Worm (Caenorhabditis elegans) whole organism, late embryonic: ENCODE data around the gene C01G12.9.
A peak's percentile ranks its signal among the peaks of the same experiment; 100 is the strongest.

Experiments used
- C08G9.2 ChIP-seq: sonication (generic microtip); optimal IDR thresholded peaks from 2 replicates; lab custom pipeline; 2016; ENCODE audit warnings: mild to moderate bottlenecking, missing genetic modification characterization, moderate library complexity, missing compliant biosample characterization
- K02D7.2 ChIP-seq: sonication (generic microtip); optimal IDR thresholded peaks from 2 replicates; lab custom pipeline; 2017; ENCODE audit warnings: mild to moderate bottlenecking, missing genetic modification characterization, missing compliant biosample characterization
- T23F11.4 ChIP-seq: fragments of 200-800 bp; sonication (Bioruptor generic); optimal IDR thresholded peaks from 2 replicates; lab custom pipeline; 2018; ENCODE audit warnings: mild to moderate bottlenecking, missing genetic modification characterization, missing compliant biosample characterization
- Y22D7AL.16 ChIP-seq: sonication (generic microtip); optimal IDR thresholded peaks from 2 replicates; lab custom pipeline; 2016; ENCODE audit warnings: missing genetic modification characterization, missing compliant biosample characterization
- ceh-14 ChIP-seq: sonication (generic microtip); optimal IDR thresholded peaks from 2 replicates; lab custom pipeline; 2016; ENCODE audit warnings: missing genotype, missing genetic modification characterization, missing compliant biosample characterization
- ceh-18 ChIP-seq: sonication (generic microtip); optimal IDR thresholded peaks from 2 replicates; lab custom pipeline; 2016; ENCODE audit warnings: missing genetic modification characterization, missing compliant biosample characterization
- ceh-19 ChIP-seq: fragments of 200-800 bp; sonication (Bioruptor generic); optimal IDR thresholded peaks from 2 replicates; lab custom pipeline; 2018; ENCODE audit warnings: mild to moderate bottlenecking, missing genetic modification characterization, missing compliant biosample characterization
- ceh-2 ChIP-seq: sonication (generic microtip); optimal IDR thresholded peaks from 2 replicates; lab custom pipeline; 2016; ENCODE audit warnings: missing genotype, missing genetic modification characterization, missing compliant biosample characterization
- ceh-24 ChIP-seq: sonication (generic microtip); optimal IDR thresholded peaks from 2 replicates; lab custom pipeline; 2016; ENCODE audit warnings: mild to moderate bottlenecking, missing genetic modification characterization, missing compliant biosample characterization
- ceh-31 ChIP-seq: sonication (generic microtip); optimal IDR thresholded peaks from 2 replicates; lab custom pipeline; 2016; ENCODE audit warnings: missing genetic modification characterization, missing compliant biosample characterization
- ceh-48 ChIP-seq: sonication (generic microtip); optimal IDR thresholded peaks from 2 replicates; lab custom pipeline; 2016; ENCODE audit warnings: missing genetic modification characterization, inconsistent platforms, missing compliant biosample characterization
- ceh-9 ChIP-seq: sonication (generic microtip); optimal IDR thresholded peaks from 2 replicates; lab custom pipeline; 2016; ENCODE audit warnings: mild to moderate bottlenecking, missing genetic modification characterization, inconsistent platforms, missing compliant biosample characterization
- che-1 ChIP-seq: sonication (generic microtip); optimal IDR thresholded peaks from 2 replicates; lab custom pipeline; 2016; ENCODE audit warnings: mild to moderate bottlenecking, missing genetic modification characterization, missing compliant biosample characterization
- dve-1 ChIP-seq: sonication (generic microtip); optimal IDR thresholded peaks from 2 replicates; lab custom pipeline; 2017; ENCODE audit warnings: antibody characterized with exemption, mild to moderate bottlenecking, missing genetic modification characterization, missing compliant biosample characterization
- elt-2 ChIP-seq: sonication (generic microtip); optimal IDR thresholded peaks from 2 replicates; lab custom pipeline; 2016; ENCODE audit warnings: missing genetic modification reagents, missing genetic modification characterization, missing compliant biosample characterization
- ets-4 ChIP-seq: sonication (generic microtip); optimal IDR thresholded peaks from 2 replicates; lab custom pipeline; 2016; ENCODE audit warnings: missing genetic modification characterization, missing compliant biosample characterization
- eyg-1 ChIP-seq: sonication (generic microtip); optimal IDR thresholded peaks from 2 replicates; lab custom pipeline; 2016; ENCODE audit warnings: missing genotype, missing genetic modification characterization, missing compliant biosample characterization
- fax-1 ChIP-seq: sonication (generic microtip); optimal IDR thresholded peaks from 2 replicates; lab custom pipeline; 2016; ENCODE audit warnings: missing genotype, missing genetic modification characterization, missing compliant biosample characterization
- fkh-10 ChIP-seq: fragments of 150-350 bp; optimal IDR thresholded peaks from 2 replicates; lab custom pipeline; 2014; ENCODE audit warnings: missing biosample characterization, missing genetic modification reagents, missing genetic modification characterization
- hlh-30 ChIP-seq: sonication (generic microtip); optimal IDR thresholded peaks from 2 replicates; lab custom pipeline; 2017; ENCODE audit warnings: antibody characterized with exemption, missing genetic modification characterization, missing compliant biosample characterization; ENCODE audit not compliant: insufficient read depth
- lim-6 ChIP-seq: sonication (generic microtip); optimal IDR thresholded peaks from 2 replicates; lab custom pipeline; 2016; ENCODE audit warnings: missing genetic modification characterization, missing compliant biosample characterization
- lin-11 ChIP-seq: fragments of 200-800 bp; sonication (Bioruptor generic); optimal IDR thresholded peaks from 2 replicates; lab custom pipeline; 2018; ENCODE audit warnings: mild to moderate bottlenecking, missing genetic modification characterization, missing compliant biosample characterization
- madf-2 ChIP-seq: sonication (generic microtip); optimal IDR thresholded peaks from 2 replicates; lab custom pipeline; 2017; ENCODE audit warnings: missing genetic modification characterization, missing compliant biosample characterization
- mec-3 ChIP-seq: sonication (generic microtip); optimal IDR thresholded peaks from 2 replicates; lab custom pipeline; 2016; ENCODE audit warnings: borderline replicate concordance, missing genetic modification characterization, missing compliant biosample characterization
- npax-4 ChIP-seq: sonication (generic microtip); optimal IDR thresholded peaks from 2 replicates; lab custom pipeline; 2016; ENCODE audit warnings: missing genetic modification characterization, missing compliant biosample characterization
- odd-2 ChIP-seq: sonication (generic microtip); optimal IDR thresholded peaks from 2 replicates; lab custom pipeline; 2017; ENCODE audit warnings: antibody characterized with exemption, mild to moderate bottlenecking, missing genetic modification characterization, missing compliant biosample characterization
- pha-2 ChIP-seq: sonication (generic microtip); optimal IDR thresholded peaks from 2 replicates; lab custom pipeline; 2017; ENCODE audit warnings: mild to moderate bottlenecking, missing genetic modification characterization, missing compliant biosample characterization
- pha-4 ChIP-seq: fragments of 150-350 bp; optimal IDR thresholded peaks from 2 replicates; lab custom pipeline; 2018; ENCODE audit warnings: missing biosample characterization, missing genetic modification reagents, missing genetic modification characterization
- pros-1 ChIP-seq: fragments of 150-350 bp; optimal IDR thresholded peaks from 2 replicates; lab custom pipeline; 2014; ENCODE audit warnings: missing biosample characterization, missing genetic modification reagents, missing genetic modification characterization
- ref-2 ChIP-seq: sonication (generic microtip); optimal IDR thresholded peaks from 2 replicates; lab custom pipeline; 2016; ENCODE audit warnings: missing genetic modification characterization, missing compliant biosample characterization
- rnt-1 ChIP-seq: sonication (generic microtip); optimal IDR thresholded peaks from 2 replicates; lab custom pipeline; 2016; ENCODE audit warnings: missing genetic modification characterization, missing compliant biosample characterization
- sox-2 ChIP-seq: fragments of 200-800 bp; sonication (Bioruptor generic); IDR thresholded peaks from 2 replicates; pipeline ENCODE4 v1.3.6; 2022; ENCODE audit warnings: missing genetic modification reagents, missing genetic modification characterization, missing compliant biosample characterization
- sox-4 ChIP-seq: sonication (generic microtip); optimal IDR thresholded peaks from 2 replicates; lab custom pipeline; 2017; ENCODE audit warnings: mild to moderate bottlenecking, missing genetic modification characterization, inconsistent platforms, missing compliant biosample characterization
- syd-9 ChIP-seq: sonication (generic microtip); optimal IDR thresholded peaks from 2 replicates; lab custom pipeline; 2016; ENCODE audit warnings: mild to moderate bottlenecking, missing genetic modification characterization, moderate library complexity, missing compliant biosample characterization
- tbx-2 ChIP-seq: sonication (generic microtip); optimal IDR thresholded peaks from 2 replicates; lab custom pipeline; 2016; ENCODE audit warnings: missing genetic modification characterization, missing compliant biosample characterization
- tbx-7 ChIP-seq: sonication (generic microtip); optimal IDR thresholded peaks from 2 replicates; lab custom pipeline; 2016; ENCODE audit warnings: missing genotype, missing genetic modification characterization, missing compliant biosample characterization
- unc-3 ChIP-seq, 2 experiments: fragments of 200-800 bp in 1 of 2; sonication (Bioruptor generic) in 1 of 2; sonication (generic microtip) in 1 of 2; conservative IDR thresholded peaks in 1 of 2; optimal IDR thresholded peaks in 1 of 2; 2 replicates each; pipeline versions ENCODE4 v1.3.6 to Lab custom; 2016 to 2022; ENCODE audit warnings: missing compliant biosample characterization in 2 of 2, missing genetic modification characterization in 2 of 2, missing genetic modification reagents in 1 of 2
- unc-86 ChIP-seq: sonication (generic microtip); optimal IDR thresholded peaks from 2 replicates; lab custom pipeline; 2016; ENCODE audit warnings: missing genetic modification characterization, missing compliant biosample characterization
- ztf-16 ChIP-seq: sonication (generic microtip); optimal IDR thresholded peaks from 2 replicates; lab custom pipeline; 2017; ENCODE audit warnings: missing genetic modification characterization, missing compliant biosample characterization

Gene C01G12.9

DNA sequence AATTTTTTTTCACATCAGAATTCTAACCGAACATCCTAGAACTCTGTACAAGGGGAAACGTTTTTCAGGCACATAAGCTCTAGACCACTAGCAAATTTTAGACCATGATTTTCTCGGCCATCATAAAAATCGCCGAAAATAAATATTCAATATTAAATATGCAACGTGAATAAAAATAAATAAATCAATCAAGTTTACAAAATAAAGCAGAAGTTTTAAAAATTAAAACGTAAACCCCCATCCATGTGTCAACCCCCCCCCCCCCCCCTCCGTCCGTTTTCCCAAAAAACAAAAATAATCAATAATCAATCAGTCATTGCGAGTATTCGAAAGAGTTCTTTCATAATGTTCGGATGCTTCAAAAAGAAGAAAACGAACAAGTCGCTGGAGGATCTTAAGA is 14.5 kb downstream of the C01G12.9 start, which contains the start of gene catp-4:
catp-4 (plus strand) TSS at position 301 of the 400 bp plus-strand sequence.
- TF ChIP-seq ceh-14 (no peak), K02D7.2 (tag; lab: Kevin White, UChicago) (no peak), che-1 (no peak), elt-2 (tag; lab: Kevin White, UChicago) (no peak), hlh-30 (no peak), npax-4 (tag; lab: Kevin White, UChicago) (no peak), ets-4 (no peak)
- TF ChIP-seq, all 69 proteins: peak for 0

DNA sequence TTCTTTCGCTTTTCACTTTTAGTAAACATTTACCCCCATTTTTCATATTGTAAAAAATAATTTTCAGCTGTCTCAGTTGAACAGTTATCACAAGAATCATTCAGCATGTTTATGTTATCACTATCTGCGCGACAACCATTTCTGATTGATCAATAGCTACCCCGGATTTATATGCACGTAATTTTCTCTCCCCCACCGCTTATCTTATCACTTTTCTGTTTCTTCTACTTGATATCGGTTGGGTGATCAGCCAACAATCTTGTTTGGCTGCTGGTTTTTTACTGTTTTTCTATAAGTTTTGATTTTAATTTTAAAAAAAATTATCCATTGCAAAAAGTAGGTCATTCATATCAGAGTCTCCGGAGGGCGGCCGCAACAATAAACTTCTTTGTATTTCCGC is 19.0 kb downstream of the C01G12.9 start:
- TF ChIP-seq odd-2 = no peak
- TF ChIP-seq ceh-19 (GFP tag; lab: Kevin White, UChicago) = no peak
- TF ChIP-seq madf-2 (tag; lab: Kevin White, UChicago) = no peak
- no peak for TF ChIP-seq dve-1
- no peak for TF ChIP-seq pros-1
- no peak for TF ChIP-seq mec-3 (tag; lab: Kevin White, UChicago)
- TF ChIP-seq, all 69 proteins: peak for 0

DNA sequence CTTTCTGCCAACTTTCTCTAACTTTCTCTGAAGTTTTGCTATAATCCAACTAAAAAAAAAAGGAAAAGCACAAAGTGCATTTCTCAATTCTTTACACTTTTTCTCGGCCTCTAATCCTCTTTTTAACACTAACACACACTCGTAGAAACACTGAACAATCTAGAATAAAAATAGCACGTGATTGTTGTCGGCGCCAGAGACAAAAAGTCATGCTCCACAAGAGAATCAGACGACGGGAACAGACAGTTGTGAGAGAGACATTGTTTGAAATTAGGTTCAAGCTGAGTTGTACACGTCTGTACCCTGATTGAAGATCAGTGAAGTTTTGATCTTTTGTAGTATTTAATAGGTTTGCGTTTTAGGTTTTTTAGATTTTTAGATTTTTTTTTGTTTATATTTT is 19.6 kb downstream of the C01G12.9 start:
- TF ChIP-seq T23F11.4 (GFP tag; lab: Kevin White, UChicago) (no peak), ceh-9 (tag; lab: Kevin White, UChicago) (no peak), hlh-30 (peak; percentile 61), rnt-1 (tag; lab: Kevin White, UChicago) (peak; percentile 25), Y22D7AL.16 (tag; lab: Kevin White, UChicago) (no peak), ceh-18 (tag; lab: Kevin White, UChicago) (peak; percentile 24), npax-4 (tag; lab: Kevin White, UChicago) (no peak)
- TF ChIP-seq, all 69 proteins: peak for 3

DNA sequence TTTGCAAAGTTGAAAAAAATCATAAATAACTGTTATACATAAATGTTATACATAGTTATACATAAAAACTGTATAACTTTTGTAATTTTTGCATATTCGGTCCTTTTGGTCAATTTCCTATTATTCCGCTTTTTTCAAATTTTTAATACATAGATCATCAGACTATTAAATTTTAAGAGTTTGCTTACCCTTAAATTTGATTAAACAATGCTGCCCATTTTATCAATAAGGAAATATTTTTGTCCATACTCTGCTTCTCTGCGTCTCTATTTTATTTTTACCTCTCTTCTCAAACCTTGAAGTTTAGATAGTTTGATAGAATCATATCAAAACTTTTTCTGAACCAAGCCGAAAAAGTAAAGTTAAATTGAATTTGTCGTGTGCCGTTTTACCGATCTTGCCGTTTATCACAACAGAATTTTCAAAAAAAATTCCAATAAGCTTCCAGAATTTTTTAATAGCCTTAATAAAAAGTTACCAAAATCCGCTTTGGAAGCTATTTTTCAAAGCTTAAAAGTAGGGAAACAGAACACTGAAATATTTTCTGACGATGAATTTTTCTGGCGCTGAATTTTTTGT is 20.6 kb downstream of the C01G12.9 start:
- no peak for TF ChIP-seq tbx-7 (tag; lab: Kevin White, UChicago)
- no peak for TF ChIP-seq ceh-19 (GFP tag; lab: Kevin White, UChicago)
- no peak for TF ChIP-seq sox-2 (GFP tag; lab: Robert Waterston, UW)
- no peak for TF ChIP-seq ets-4
- no peak for TF ChIP-seq eyg-1 (tag; lab: Kevin White, UChicago)
- no peak for TF ChIP-seq fkh-10 (GFP tag; lab: Kevin White, UChicago)
- no peak for TF ChIP-seq ceh-2 (tag; lab: Kevin White, UChicago)
- TF ChIP-seq ztf-16 = no peak

DNA sequence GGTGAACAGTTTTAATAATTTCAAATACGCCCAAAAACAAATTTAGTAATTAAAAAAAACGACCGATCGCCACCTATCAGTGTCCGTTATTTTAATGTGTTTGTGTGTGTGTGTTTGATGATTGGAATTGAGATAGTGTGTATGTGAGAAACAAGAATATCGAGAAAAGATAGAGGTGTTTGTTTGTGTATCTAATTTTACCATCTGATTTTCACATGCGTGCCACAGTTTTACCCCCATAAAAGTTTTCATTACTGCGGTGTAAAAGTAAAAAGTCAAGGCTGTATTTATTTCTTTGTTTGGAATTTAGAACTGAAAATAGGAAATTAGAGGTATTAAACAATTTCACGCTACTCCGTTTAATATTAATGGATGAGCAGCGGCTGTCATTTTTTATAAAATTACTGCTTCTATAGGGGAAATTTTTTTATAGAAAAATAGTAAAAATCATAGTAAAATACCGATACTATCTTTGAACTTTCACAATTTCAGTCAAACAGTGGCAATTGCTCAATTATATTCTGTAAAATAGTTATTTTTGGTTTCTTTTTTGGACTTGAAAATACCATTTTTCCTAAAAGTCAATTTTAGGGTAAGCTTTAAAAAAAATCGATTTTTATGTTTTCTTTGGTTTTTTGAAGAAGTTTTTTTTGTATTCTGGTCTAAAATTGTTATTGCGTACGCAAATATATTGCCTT is 21.3 kb downstream of the C01G12.9 start:
- TF ChIP-seq syd-9 (tag; lab: Kevin White, UChicago) (no peak), fax-1 (tag; lab: Kevin White, UChicago) (no peak), ref-2 (tag; lab: Kevin White, UChicago) (no peak), elt-2 (tag; lab: Kevin White, UChicago) (peak; percentile 25), pha-4 (tag; lab: Kevin White, UChicago) (no peak), ceh-48 (tag; lab: Kevin White, UChicago) (no peak), pha-2 (tag; lab: Kevin White, UChicago) (no peak)

DNA sequence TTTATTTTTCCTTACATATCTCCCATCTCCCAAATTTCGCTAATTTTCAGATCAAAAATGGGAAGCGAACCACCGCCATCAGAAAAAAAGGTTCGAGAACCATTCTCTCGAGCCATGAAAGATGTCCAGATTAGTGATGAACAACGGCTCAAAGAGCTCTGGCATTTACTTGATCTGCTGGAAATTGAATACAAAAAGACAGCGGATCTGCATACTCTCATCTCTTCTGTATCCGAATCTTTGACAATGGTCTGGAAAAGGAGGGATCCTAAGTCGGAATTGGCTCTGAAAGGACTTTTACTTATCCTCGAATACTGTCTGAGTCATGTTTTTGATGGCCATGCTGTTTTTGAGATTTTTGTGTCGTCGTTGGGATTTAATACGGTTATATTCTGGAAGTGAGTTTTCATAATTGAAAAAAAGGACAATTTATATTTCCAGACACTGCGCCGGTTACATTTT is 22.1 kb downstream of the C01G12.9 start, which contains the start of gene tps-2:
tps-2 (plus strand) TSS at position 51 of the 462 bp plus-strand sequence.
- TF ChIP-seq K02D7.2 (tag; lab: Kevin White, UChicago) (no peak), ceh-2 (tag; lab: Kevin White, UChicago) (no peak), hlh-30 (no peak), lin-11 (tag; lab: Kevin White, UChicago) (no peak), ceh-14 (no peak), T23F11.4 (GFP tag; lab: Kevin White, UChicago) (no peak), ceh-31 (tag; lab: Kevin White, UChicago) (no peak), C08G9.2 (no peak), sox-2 (GFP tag; lab: Robert Waterston, UW) (no peak), unc-3 (GFP tag; conservative IDR thresholded peaks at IDR 0.05; lab: Robert Waterston, UW) (no peak), unc-3 (tag; optimal IDR thresholded peaks at IDR 0.05; lab: Kevin White, UChicago) (no peak), lim-6 (tag; lab: Kevin White, UChicago) (no peak), syd-9 (tag; lab: Kevin White, UChicago) (no peak), unc-86 (tag; lab: Kevin White, UChicago) (no peak), tbx-2 (no peak), ceh-24 (tag; lab: Kevin White, UChicago) (no peak), sox-4 (tag; lab: Kevin White, UChicago) (no peak)
- TF ChIP-seq, all 69 proteins: peak for 0
